Worm (Caenorhabditis elegans) whole organism, L4/young adult: ENCODE results near the gene T28F3.9.

Source experiments
- W03F9.2 ChIP-seq: fragments of 150-350 bp; optimal IDR thresholded peaks from 2 replicates; lab custom pipeline; 2014; ENCODE audit warnings: missing biosample characterization, missing genetic modification characterization
- dao-5 ChIP-seq: sonication (generic microtip); optimal IDR thresholded peaks from 2 replicates; lab custom pipeline; 2016; ENCODE audit warnings: missing genotype, missing genetic modification characterization, moderate library complexity, missing compliant biosample characterization
- him-1 ChIP-seq: sonication (generic microtip); optimal IDR thresholded peaks from 2 replicates; lab custom pipeline; 2016; ENCODE audit warnings: missing genotype, missing genetic modification reagents, missing genetic modification characterization, missing compliant biosample characterization

ce11 chrIV:17285263-17285662, 23.0 kb upstream of the T28F3.9 start:
- TF ChIP-seq W03F9.2 (tag; lab: Kevin White, UChicago) (no peak), him-1 (tag; lab: Kevin White, UChicago) (no peak), dao-5 (tag; lab: Kevin White, UChicago) (no peak)
